Worm (Caenorhabditis elegans): Measurements from ENCODE around the gene K08D9.2.

ce11 chrV:3218604-3219003 lies 8.9 kb upstream of the K08D9.2 start:
- TF ChIP-seq snpc-4 (GFP tag; optimal IDR thresholded peaks at IDR 0.05) (no peak), snpc-4 (tag; optimal IDR thresholded peaks at IDR 0.05) (no peak), akir-1 (GFP tag; optimal IDR thresholded peaks at IDR 0.05) (no peak), unc-62 (GFP tag; optimal IDR thresholded peaks at IDR 0.05) (no peak), F33H1.4 (GFP tag; IDR thresholded peaks at IDR 0.05) (no peak), efl-1 (GFP tag; optimal IDR thresholded peaks at IDR 0.05) (no peak), ztf-28 (GFP tag; IDR thresholded peaks at IDR 0.05) (no peak), nfyb-1 (GFP tag; IDR thresholded peaks at IDR 0.05) (no peak), ets-4 (GFP tag; optimal IDR thresholded peaks at IDR 0.05) (no peak), lsl-1 (GFP tag; optimal IDR thresholded peaks at IDR 0.05) (no peak), ztf-18 (tag; optimal IDR thresholded peaks at IDR 0.05) (no peak)

All from whole organism, young adult.